Worm (Caenorhabditis elegans) whole organism, young adult: ENCODE results near the gene K09A9.6.

Source experiments
- B0261.1 ChIP-seq: sonication (generic microtip); optimal IDR thresholded peaks from 2 replicates; lab custom pipeline; 2016; ENCODE audit warnings: mild to moderate bottlenecking, missing genetic modification characterization, moderate library complexity, missing compliant biosample characterization
- C17E4.6 ChIP-seq: fragments of 200-800 bp; sonication (Bioruptor generic); IDR thresholded peaks from 2 replicates; pipeline ENCODE4 v1.3.6; 2022; ENCODE audit warnings: missing genetic modification reagents, missing genetic modification characterization, missing compliant biosample characterization
- F55B11.4 ChIP-seq: sonication (generic microtip); optimal IDR thresholded peaks from 2 replicates; lab custom pipeline; 2016; ENCODE audit warnings: missing compliant biosample characterization, missing genetic modification characterization, borderline replicate concordance; ENCODE audit not compliant: insufficient read depth
- K11D2.4 ChIP-seq: fragments of 200-800 bp; sonication (Bioruptor generic); IDR thresholded peaks from 2 replicates; pipeline ENCODE4 v1.3.6; 2022; ENCODE audit warnings: missing genetic modification reagents, missing genetic modification characterization, missing compliant biosample characterization
- T07F8.4 ChIP-seq: sonication (generic microtip); optimal IDR thresholded peaks from 2 replicates; lab custom pipeline; 2016; ENCODE audit warnings: mild to moderate bottlenecking, missing genetic modification characterization, moderate library complexity, missing compliant biosample characterization
- Y67H2A.10 ChIP-seq: fragments of 200-800 bp; sonication (Bioruptor generic); conservative IDR thresholded peaks from 2 replicates; pipeline ENCODE4 v1.3.6; 2022; ENCODE audit warnings: missing genetic modification reagents, missing genetic modification characterization, missing compliant biosample characterization
- ZK185.1 ChIP-seq: sonication (generic microtip); optimal IDR thresholded peaks from 2 replicates; lab custom pipeline; 2016; ENCODE audit warnings: mild to moderate bottlenecking, missing genetic modification characterization, missing compliant biosample characterization; ENCODE audit not compliant: poor library complexity, severe bottlenecking
- akir-1 ChIP-seq: fragments of 200-800 bp; sonication (Bioruptor generic); optimal IDR thresholded peaks from 2 replicates; lab custom pipeline; 2018; ENCODE audit warnings: mild to moderate bottlenecking, missing genetic modification characterization, moderate library complexity, missing compliant biosample characterization
- ama-1 ChIP-seq, 3 experiments: fragments of 150-350 bp in 1 of 3; sonication (generic microtip) in 2 of 3; optimal IDR thresholded peaks; 2 replicates each; lab custom pipeline; 2014 to 2018; ENCODE audit warnings: missing biosample characterization in 2 of 3, missing genetic modification characterization in 2 of 3, missing genetic modification reagents in 2 of 3
- atf-7 ChIP-seq: sonication (generic microtip); optimal IDR thresholded peaks from 2 replicates; lab custom pipeline; 2017; ENCODE audit warnings: mild to moderate bottlenecking, missing genetic modification characterization, missing compliant biosample characterization
- athp-1 ChIP-seq: sonication (generic microtip); optimal IDR thresholded peaks from 2 replicates; lab custom pipeline; 2017; ENCODE audit warnings: mild to moderate bottlenecking, missing genetic modification characterization, missing compliant biosample characterization
- attf-6 ChIP-seq: fragments of 200-800 bp; sonication (Bioruptor generic); IDR thresholded peaks from 2 replicates; pipeline ENCODE4 v1.3.6; 2022; ENCODE audit warnings: missing genetic modification reagents, missing genetic modification characterization, missing compliant biosample characterization
- bed-1 ChIP-seq: fragments of 200-800 bp; sonication (Bioruptor generic); IDR thresholded peaks from 2 replicates; pipeline ENCODE4 v1.3.6; 2022; ENCODE audit warnings: missing genetic modification reagents, missing genetic modification characterization, missing compliant biosample characterization
- ceh-100 ChIP-seq: fragments of 200-800 bp; sonication (Bioruptor generic); IDR thresholded peaks from 2 replicates; pipeline ENCODE4 v1.3.6; 2022; ENCODE audit warnings: missing genetic modification reagents, missing genetic modification characterization, missing compliant biosample characterization
- ceh-40 ChIP-seq: fragments of 200-800 bp; sonication (Bioruptor generic); IDR thresholded peaks from 2 replicates; pipeline ENCODE4 v1.3.6; 2022; ENCODE audit warnings: missing genetic modification characterization, missing compliant biosample characterization
- chd-7 ChIP-seq: sonication (generic microtip); optimal IDR thresholded peaks from 2 replicates; lab custom pipeline; 2016; ENCODE audit warnings: mild to moderate bottlenecking, missing genetic modification characterization, moderate library complexity, missing compliant biosample characterization
- efl-1 ChIP-seq: fragments of 150-350 bp; optimal IDR thresholded peaks from 2 replicates; lab custom pipeline; 2014; ENCODE audit warnings: missing biosample characterization, missing genetic modification reagents, missing genetic modification characterization
- egl-18 ChIP-seq: fragments of 200-800 bp; sonication (Bioruptor generic); IDR thresholded peaks from 2 replicates; pipeline ENCODE4 v1.3.6; 2022; ENCODE audit warnings: missing genetic modification reagents, missing genetic modification characterization, missing compliant biosample characterization
- fkh-3 ChIP-seq: sonication (generic microtip); optimal IDR thresholded peaks from 2 replicates; lab custom pipeline; 2016; ENCODE audit warnings: mild to moderate bottlenecking, missing genetic modification characterization, missing compliant biosample characterization
- hlh-12 ChIP-seq: sonication (generic microtip); optimal IDR thresholded peaks from 2 replicates; lab custom pipeline; 2016; ENCODE audit warnings: missing genetic modification characterization, missing compliant biosample characterization
- hmg-20 ChIP-seq: fragments of 200-800 bp; sonication (Bioruptor generic); IDR thresholded peaks from 2 replicates; pipeline ENCODE4 v1.3.6; 2022; ENCODE audit warnings: missing genetic modification reagents, missing genetic modification characterization, missing compliant biosample characterization
- let-526 ChIP-seq: fragments of 200-800 bp; sonication (Bioruptor generic); IDR thresholded peaks from 2 replicates; pipeline ENCODE4 v1.3.6; 2022; ENCODE audit warnings: missing genetic modification reagents, missing genetic modification characterization, missing compliant biosample characterization
- let-607 ChIP-seq, 2 experiments: fragments of 200-800 bp in 1 of 2; sonication (Bioruptor generic) in 1 of 2; sonication (generic microtip) in 1 of 2; optimal IDR thresholded peaks; 2 replicates each; lab custom pipeline; 2016 to 2018; ENCODE audit warnings: mild to moderate bottlenecking in 2 of 2, missing compliant biosample characterization in 2 of 2, missing genetic modification characterization in 2 of 2, moderate library complexity in 2 of 2, missing genotype in 1 of 2
- lin-35 ChIP-seq, 3 experiments: fragments of 150-350 bp in 2 of 3; sonication (generic microtip) in 1 of 3; optimal IDR thresholded peaks; 2 replicates each; lab custom pipeline; 2014 to 2018; ENCODE audit warnings: missing biosample characterization in 3 of 3, missing genetic modification characterization in 3 of 3, missing genetic modification reagents in 3 of 3
- lin-54 ChIP-seq: fragments of 200-800 bp; sonication (Bioruptor generic); optimal IDR thresholded peaks from 2 replicates; lab custom pipeline; 2018; ENCODE audit warnings: mild to moderate bottlenecking, missing genetic modification characterization, missing compliant biosample characterization
- lir-1 ChIP-seq: fragments of 200-800 bp; sonication (Bioruptor generic); conservative IDR thresholded peaks from 2 replicates; pipeline ENCODE4 v1.3.6; 2022; ENCODE audit warnings: missing genetic modification reagents, missing genetic modification characterization, missing compliant biosample characterization
- lsy-27 ChIP-seq: sonication (generic microtip); optimal IDR thresholded peaks from 2 replicates; lab custom pipeline; 2017; ENCODE audit warnings: missing genetic modification characterization, mild to moderate bottlenecking, missing compliant biosample characterization, antibody characterized with exemption, missing genotype, borderline replicate concordance; ENCODE audit not compliant: insufficient read depth
- madf-10 ChIP-seq: sonication (generic microtip); optimal IDR thresholded peaks from 2 replicates; lab custom pipeline; 2016; ENCODE audit warnings: mild to moderate bottlenecking, missing genetic modification characterization, missing compliant biosample characterization
- madf-3 ChIP-seq: fragments of 200-800 bp; sonication (Bioruptor generic); IDR thresholded peaks from 2 replicates; pipeline ENCODE4 v1.3.6; 2022; ENCODE audit warnings: missing genetic modification reagents, missing genetic modification characterization, missing compliant biosample characterization
- nfya-2 ChIP-seq: fragments of 200-800 bp; sonication (Bioruptor generic); IDR thresholded peaks from 2 replicates; pipeline ENCODE4 v1.3.6; 2022; ENCODE audit warnings: missing genetic modification reagents, missing genetic modification characterization, missing compliant biosample characterization
- nhr-80 ChIP-seq: sonication (generic microtip); optimal IDR thresholded peaks from 2 replicates; lab custom pipeline; 2016; ENCODE audit warnings: missing genetic modification characterization, missing compliant biosample characterization
- rcor-1 ChIP-seq: fragments of 200-800 bp; sonication (Bioruptor generic); IDR thresholded peaks from 2 replicates; pipeline ENCODE4 v1.3.6; 2022; ENCODE audit warnings: missing genetic modification reagents, missing genetic modification characterization, missing compliant biosample characterization
- repo-1 ChIP-seq: sonication (generic microtip); optimal IDR thresholded peaks from 2 replicates; lab custom pipeline; 2017; ENCODE audit warnings: mild to moderate bottlenecking, missing genetic modification characterization, missing compliant biosample characterization
- rpc-1 ChIP-seq, 2 experiments: fragments of 150-350 bp in 1 of 2; sonication (generic microtip) in 1 of 2; optimal IDR thresholded peaks; 2 replicates each; lab custom pipeline; 2014 to 2018; ENCODE audit warnings: missing biosample characterization in 1 of 2, missing genetic modification characterization in 1 of 2, missing genetic modification reagents in 1 of 2, missing genotype in 1 of 2
- snpc-1.3 ChIP-seq: sonication (generic microtip); optimal IDR thresholded peaks from 2 replicates; lab custom pipeline; 2017; ENCODE audit warnings: missing genetic modification characterization, mild to moderate bottlenecking, missing compliant biosample characterization, antibody characterized with exemption, moderate library complexity, missing genotype, missing genetic modification reagents; ENCODE audit not compliant: insufficient read depth
- snpc-3.4 ChIP-seq: sonication (generic microtip); optimal IDR thresholded peaks from 2 replicates; lab custom pipeline; 2017; ENCODE audit warnings: missing genetic modification characterization, mild to moderate bottlenecking, missing compliant biosample characterization, antibody characterized with exemption, moderate library complexity, missing genotype, missing genetic modification reagents
- unc-130 ChIP-seq: sonication (generic microtip); optimal IDR thresholded peaks from 2 replicates; lab custom pipeline; 2016; ENCODE audit warnings: missing genetic modification reagents, missing genetic modification characterization, missing compliant biosample characterization
- xnd-1 ChIP-seq: sonication (generic microtip); optimal IDR thresholded peaks from 2 replicates; lab custom pipeline; 2016; ENCODE audit warnings: missing genotype, missing genetic modification reagents, missing genetic modification characterization, missing compliant biosample characterization
- zfh-2 ChIP-seq: fragments of 200-800 bp; sonication (Bioruptor generic); conservative IDR thresholded peaks from 2 replicates; pipeline ENCODE4 v1.3.6; 2022; ENCODE audit warnings: missing genetic modification reagents, missing genetic modification characterization, missing compliant biosample characterization
- zim-3 ChIP-seq: sonication (generic microtip); optimal IDR thresholded peaks from 2 replicates; lab custom pipeline; 2017; ENCODE audit warnings: mild to moderate bottlenecking, missing genetic modification characterization, moderate library complexity, missing compliant biosample characterization
- ztf-22 ChIP-seq: fragments of 200-800 bp; sonication (Bioruptor generic); optimal IDR thresholded peaks from 2 replicates; lab custom pipeline; 2018; ENCODE audit warnings: mild to moderate bottlenecking, missing genetic modification characterization, moderate library complexity, missing compliant biosample characterization
- ztf-25 ChIP-seq: fragments of 200-800 bp; sonication (Bioruptor generic); IDR thresholded peaks from 2 replicates; pipeline ENCODE4 v1.3.6; 2022; ENCODE audit warnings: missing genetic modification reagents, missing genetic modification characterization, missing compliant biosample characterization
- ztf-28 ChIP-seq: fragments of 200-800 bp; sonication (Bioruptor generic); IDR thresholded peaks from 2 replicates; pipeline ENCODE4 v1.3.6; 2022; ENCODE audit warnings: missing genetic modification reagents, missing genetic modification characterization, missing compliant biosample characterization

The K09A9.6 gene

ce11 chrX:15567986-15568940 is 8.8 kb upstream of the K09A9.6 start, which contains the start of gene dyn-1 (continued):
- no peak for TF ChIP-seq C17E4.6 (GFP tag; lab: Robert Waterston, UW)
- TF ChIP-seq T07F8.4 (tag; lab: Kevin White, UChicago): no peak
- peak; percentile 28 for TF ChIP-seq efl-1 (GFP tag; lab: Kevin White, UChicago)
- peak; percentile 47 for TF ChIP-seq atf-7 (tag; lab: Kevin White, UChicago)
- TF ChIP-seq nfya-2: no peak
- TF ChIP-seq zfh-2 (GFP tag; lab: Robert Waterston, UW): peak; percentile 92
- no peak for TF ChIP-seq ZK185.1 (tag; lab: Kevin White, UChicago)
- no peak for TF ChIP-seq lir-1 (GFP tag; lab: Robert Waterston, UW)
- no peak for TF ChIP-seq egl-18 (GFP tag; lab: Robert Waterston, UW)
- TF ChIP-seq nhr-80: peak; percentile 95
- peak; percentile 64; the same call in 1 of the 2 replicates for TF ChIP-seq madf-3 (GFP tag; lab: Robert Waterston, UW)
- TF ChIP-seq ztf-25 (GFP tag; lab: Robert Waterston, UW): no peak
- TF ChIP-seq K11D2.4 (GFP tag; lab: Robert Waterston, UW): peak; percentile 70
- TF ChIP-seq attf-6 (GFP tag; lab: Robert Waterston, UW): no peak
- no peak for TF ChIP-seq athp-1
- TF ChIP-seq ceh-100 (GFP tag; lab: Robert Waterston, UW): no peak
- TF ChIP-seq ceh-40 (GFP tag; lab: Robert Waterston, UW): no peak
- peak; percentile 39 for TF ChIP-seq madf-10 (tag; lab: Kevin White, UChicago)
- TF ChIP-seq let-607 (tag; optimal IDR thresholded peaks at IDR 0.05; lab: Kevin White, UChicago): peak; percentile 29 to 62
- no peak for TF ChIP-seq hmg-20 (GFP tag; lab: Robert Waterston, UW)
- no peak for TF ChIP-seq rcor-1 (GFP tag; lab: Robert Waterston, UW)
- no peak for TF ChIP-seq unc-130 (GFP tag; lab: Kevin White, UChicago)
- no peak for TF ChIP-seq lin-54 (GFP tag; lab: Kevin White, UChicago)
- no peak for TF ChIP-seq ztf-28 (GFP tag; lab: Robert Waterston, UW)
- no peak for TF ChIP-seq hlh-12 (tag; lab: Kevin White, UChicago)
- TF ChIP-seq xnd-1 (tag; lab: Kevin White, UChicago): no peak
- no peak for TF ChIP-seq chd-7 (tag; lab: Kevin White, UChicago)
- peak in 1 of 3 experiments; percentile 7 for TF ChIP-seq lin-35 (GFP tag; optimal IDR thresholded peaks at IDR 0.05; lab: Kevin White, UChicago)

- TF ChIP-seq lin-35 (GFP tag; optimal IDR thresholded peaks at IDR 0.05; lab: Kevin White, UChicago) (no peak), ztf-28 (GFP tag; lab: Robert Waterston, UW) (no peak), zim-3 (tag; lab: Kevin White, UChicago) (no peak), ama-1 (optimal IDR thresholded peaks at IDR 0.05; lab: Kevin White, UChicago) (no peak), ama-1 (GFP tag; optimal IDR thresholded peaks at IDR 0.05; lab: Kevin White, UChicago) (no peak), bed-1 (GFP tag; lab: Robert Waterston, UW) (no peak), lsy-27 (tag; lab: Kevin White, UChicago) (no peak), fkh-3 (tag; lab: Kevin White, UChicago) (no peak), repo-1 (tag; lab: Kevin White, UChicago) (no peak), akir-1 (no peak), rpc-1 (optimal IDR thresholded peaks at IDR 0.05; lab: Kevin White, UChicago) (no peak), rpc-1 (tag; optimal IDR thresholded peaks at IDR 0.05; lab: Kevin White, UChicago) (no peak), B0261.1 (no peak), snpc-1.3 (tag; lab: Kevin White, UChicago) (no peak), F55B11.4 (tag; lab: Kevin White, UChicago) (no peak), nfya-2 (no peak), lir-1 (GFP tag; lab: Robert Waterston, UW) (no peak), let-526 (no peak), snpc-3.4 (tag; lab: Kevin White, UChicago) (no peak), ztf-22 (no peak), Y67H2A.10 (GFP tag; lab: Robert Waterston, UW) (no peak)
Observed at ce11 chrX:15569633-15570032, 7.4 kb upstream of the K09A9.6 start.
